Fruit fly (Drosophila melanogaster) whole organism, pupa: Measurements from ENCODE around the gene mRpL37.
A peak's percentile ranks its signal among the peaks of the same experiment; 100 is the strongest.

Experiments
- CG10348 ChIP-seq: fragments of 200-800 bp; sonication (Bioruptor generic); IDR thresholded peaks from 2 replicates; pipeline ENCODE4 v1.3.6; 2022; ENCODE audit warnings: missing biosample characterization, missing genetic modification characterization
- CG12605 ChIP-seq: fragments of 200-800 bp; sonication (Bioruptor generic); IDR thresholded peaks from 2 replicates; pipeline ENCODE4 v1.3.6; 2022; ENCODE audit warnings: missing biosample characterization, missing genetic modification characterization
- CG13204 ChIP-seq: fragments of 200-800 bp; sonication (Bioruptor generic); optimal IDR thresholded peaks from 2 replicates; lab custom pipeline; 2018; ENCODE audit warnings: missing biosample characterization, mild to moderate bottlenecking, missing genetic modification characterization, moderate library complexity
- CG14655 ChIP-seq: fragments of 200-800 bp; sonication (Bioruptor generic); optimal IDR thresholded peaks from 3 replicates; lab custom pipeline; 2017; ENCODE audit warnings: mild to moderate bottlenecking, missing biosample characterization, missing genetic modification reagents, missing genetic modification characterization
- CG15710 ChIP-seq: fragments of 200-800 bp; sonication (Bioruptor generic); optimal IDR thresholded peaks from 2 replicates; lab custom pipeline; 2018; ENCODE audit warnings: missing biosample characterization, mild to moderate bottlenecking, missing genetic modification characterization, moderate library complexity
- CG17806 ChIP-seq: fragments of 200-800 bp; sonication (Bioruptor generic); optimal IDR thresholded peaks from 2 replicates; lab custom pipeline; 2018; ENCODE audit warnings: missing biosample characterization, mild to moderate bottlenecking, missing genetic modification characterization, moderate library complexity
- CG32121 ChIP-seq: fragments of 200-800 bp; sonication (Bioruptor generic); IDR thresholded peaks from 2 replicates; pipeline ENCODE4 v1.3.6; 2022; ENCODE audit warnings: missing biosample characterization, missing genetic modification characterization
- CG34367 ChIP-seq: fragments of 200-800 bp; sonication (Bioruptor generic); optimal IDR thresholded peaks from 2 replicates; lab custom pipeline; 2018; ENCODE audit warnings: missing biosample characterization, mild to moderate bottlenecking, missing genetic modification characterization
- CG4496 ChIP-seq: fragments of 200-800 bp; sonication (Bioruptor generic); IDR thresholded peaks from 3 replicates; pipeline ENCODE4 v1.3.6; 2022; ENCODE audit warnings: missing biosample characterization, missing genetic modification characterization
- CG8159 ChIP-seq: fragments of 200-800 bp; sonication (Bioruptor generic); optimal IDR thresholded peaks from 3 replicates; lab custom pipeline; 2018; ENCODE audit warnings: missing biosample characterization, mild to moderate bottlenecking, missing genetic modification characterization, moderate library complexity
- CG8301 ChIP-seq: fragments of 200-800 bp; sonication (Bioruptor generic); optimal IDR thresholded peaks from 2 replicates; lab custom pipeline; 2018; ENCODE audit warnings: missing biosample characterization, mild to moderate bottlenecking, missing genetic modification characterization
- CG9948 ChIP-seq: fragments of 200-800 bp; sonication (Bioruptor generic); optimal IDR thresholded peaks from 2 replicates; lab custom pipeline; 2018; ENCODE audit warnings: missing biosample characterization, mild to moderate bottlenecking, missing genetic modification characterization, moderate library complexity
- D1 ChIP-seq: fragments of 200-800 bp; sonication (Bioruptor generic); optimal IDR thresholded peaks from 2 replicates; lab custom pipeline; 2018; ENCODE audit warnings: missing biosample characterization, mild to moderate bottlenecking, missing genetic modification characterization, moderate library complexity
- EcR ChIP-seq: fragments of 200-800 bp; sonication (Bioruptor generic); optimal IDR thresholded peaks from 3 replicates; lab custom pipeline; 2019; ENCODE audit warnings: missing biosample characterization, missing genetic modification characterization, mild to moderate bottlenecking, moderate library complexity, missing genetic modification reagents
- Ets98B ChIP-seq: fragments of 200-800 bp; sonication (Bioruptor generic); IDR thresholded peaks from 2 replicates; pipeline ENCODE4 v1.3.6; 2022; ENCODE audit warnings: missing biosample characterization, missing genetic modification characterization
- Pif1A ChIP-seq: fragments of 200-800 bp; sonication (Bioruptor generic); optimal IDR thresholded peaks from 3 replicates; lab custom pipeline; 2016; ENCODE audit warnings: missing biosample characterization, missing genetic modification characterization
- Pif1B ChIP-seq: fragments of 200-800 bp; sonication (Bioruptor generic); optimal IDR thresholded peaks from 3 replicates; lab custom pipeline; 2016; ENCODE audit warnings: missing biosample characterization, missing genetic modification characterization
- Snoo ChIP-seq: fragments of 200-800 bp; sonication (Bioruptor generic); optimal IDR thresholded peaks from 3 replicates; lab custom pipeline; 2017; ENCODE audit warnings: missing biosample characterization, mild to moderate bottlenecking, missing genetic modification characterization, inconsistent platforms
- fd96Ca ChIP-seq: fragments of 200-800 bp; sonication (Bioruptor generic); IDR thresholded peaks from 3 replicates; pipeline ENCODE4 v1.3.6; 2022; ENCODE audit warnings: missing biosample characterization, missing genetic modification characterization
- gl ChIP-seq: fragments of 200-800 bp; sonication (Bioruptor generic); optimal IDR thresholded peaks from 2 replicates; lab custom pipeline; 2018; ENCODE audit warnings: missing biosample characterization, mild to moderate bottlenecking, missing genetic modification characterization
- rn ChIP-seq: fragments of 200-800 bp; sonication (Bioruptor generic); IDR thresholded peaks from 2 replicates; pipeline ENCODE4 v1.3.6; 2022; ENCODE audit warnings: missing biosample characterization, missing genetic modification characterization

The mRpL37 gene

dm6 chr3R:10826796-10827524 lies 43.1 kb upstream of the mRpL37 start, which contains the start of gene Cad86C:
Gene Cad86C, plus strand, starts transcription at chr3R:10827079.
- TF ChIP-seq CG8301 (tag; lab: Kevin White, UChicago) (peak; percentile 7), CG14655 (peak; percentile 7), rn (GFP tag; lab: Robert Waterston, UW) (no peak), Pif1B (peak; percentile 54), fd96Ca (GFP tag; lab: Robert Waterston, UW) (peak; percentile 54; the same call in 2 of the 3 replicates), gl (tag; lab: Kevin White, UChicago) (no peak), CG12605 (GFP tag; lab: Robert Waterston, UW) (peak; percentile 68), D1 (tag; lab: Kevin White, UChicago) (no peak), CG34367 (tag; lab: Kevin White, UChicago) (no peak), CG4496 (GFP tag; lab: Robert Waterston, UW) (peak; percentile 53; the same call in 2 of the 3 replicates), CG15710 (tag; lab: Kevin White, UChicago) (no peak), CG32121 (GFP tag; lab: Robert Waterston, UW) (peak; percentile 44; the same call in 1 of the 2 replicates), EcR (peak; percentile 75), Ets98B (GFP tag; lab: Robert Waterston, UW) (peak; percentile 72), Pif1A (GFP tag; lab: Kevin White, UChicago) (peak; percentile 51), CG13204 (GFP tag; lab: Kevin White, UChicago) (peak; percentile 25), CG17806 (tag; lab: Kevin White, UChicago) (no peak), CG10348 (GFP tag; lab: Robert Waterston, UW) (no peak), CG9948 (tag; lab: Kevin White, UChicago) (no peak), Snoo (tag; lab: Kevin White, UChicago) (peak; percentile 10), CG8159 (tag; lab: Kevin White, UChicago) (peak; percentile 19)

- peak; percentile 27 for TF ChIP-seq D1 (tag; lab: Kevin White, UChicago)
- no peak for TF ChIP-seq CG12605 (GFP tag; lab: Robert Waterston, UW)
Measured at dm6 chr3R:10815032-10815431, 31.1 kb upstream of the mRpL37 start, which contains the start of the genes CG14693 and TTLL15. Gene CG14693, minus strand, starts transcription at chr3R:10815047. Gene TTLL15, plus strand, starts transcription at chr3R:10815288.

- TF ChIP-seq Pif1B (no peak), EcR (no peak), CG8159 (tag; lab: Kevin White, UChicago) (no peak), CG15710 (tag; lab: Kevin White, UChicago) (no peak), Snoo (tag; lab: Kevin White, UChicago) (no peak), CG34367 (tag; lab: Kevin White, UChicago) (no peak), CG8301 (tag; lab: Kevin White, UChicago) (no peak), CG12605 (GFP tag; lab: Robert Waterston, UW) (no peak), gl (tag; lab: Kevin White, UChicago) (no peak), Ets98B (GFP tag; lab: Robert Waterston, UW) (no peak), CG17806 (tag; lab: Kevin White, UChicago) (no peak), CG9948 (tag; lab: Kevin White, UChicago) (no peak), CG14655 (no peak), CG4496 (GFP tag; lab: Robert Waterston, UW) (no peak), D1 (tag; lab: Kevin White, UChicago) (no peak), fd96Ca (GFP tag; lab: Robert Waterston, UW) (no peak), CG32121 (GFP tag; lab: Robert Waterston, UW) (no peak), Pif1A (GFP tag; lab: Kevin White, UChicago) (no peak), CG10348 (GFP tag; lab: Robert Waterston, UW) (no peak)
Measured at dm6 chr3R:10803855-10804254, 20.0 kb upstream of the mRpL37 start, which contains the start of gene CG14692. Gene CG14692, minus strand, starts transcription at chr3R:10803955.

- no peak for TF ChIP-seq CG34367 (tag; lab: Kevin White, UChicago)
Measured at dm6 chr3R:10792604-10793003, 8.7 kb upstream of the mRpL37 start, which contains the start of gene CG14687. Gene CG14687, plus strand, starts transcription at chr3R:10792904.

- TF ChIP-seq CG10348 (GFP tag; lab: Robert Waterston, UW) (no peak), Snoo (tag; lab: Kevin White, UChicago) (no peak), CG32121 (GFP tag; lab: Robert Waterston, UW) (no peak), CG15710 (tag; lab: Kevin White, UChicago) (no peak), CG12605 (GFP tag; lab: Robert Waterston, UW) (no peak), rn (GFP tag; lab: Robert Waterston, UW) (no peak), fd96Ca (GFP tag; lab: Robert Waterston, UW) (no peak), CG13204 (GFP tag; lab: Kevin White, UChicago) (no peak), CG9948 (tag; lab: Kevin White, UChicago) (no peak), CG8159 (tag; lab: Kevin White, UChicago) (no peak), gl (tag; lab: Kevin White, UChicago) (no peak), CG34367 (tag; lab: Kevin White, UChicago) (no peak), CG4496 (GFP tag; lab: Robert Waterston, UW) (no peak), Pif1A (GFP tag; lab: Kevin White, UChicago) (no peak), D1 (tag; lab: Kevin White, UChicago) (no peak), CG17806 (tag; lab: Kevin White, UChicago) (no peak), Ets98B (GFP tag; lab: Robert Waterston, UW) (no peak), CG14655 (no peak), Pif1B (no peak), CG8301 (tag; lab: Kevin White, UChicago) (no peak)
Measured at dm6 chr3R:10788186-10788585, 4.3 kb upstream of the mRpL37 start, which contains the start of the genes Art1 and Mcm5. Gene Art1, minus strand, starts transcription at chr3R:10788226. Gene Mcm5, plus strand, starts transcription at chr3R:10788524.
